Worm (Caenorhabditis elegans): ENCODE data around the gene F56D6.8.

F56D6.8 gene

DNA sequence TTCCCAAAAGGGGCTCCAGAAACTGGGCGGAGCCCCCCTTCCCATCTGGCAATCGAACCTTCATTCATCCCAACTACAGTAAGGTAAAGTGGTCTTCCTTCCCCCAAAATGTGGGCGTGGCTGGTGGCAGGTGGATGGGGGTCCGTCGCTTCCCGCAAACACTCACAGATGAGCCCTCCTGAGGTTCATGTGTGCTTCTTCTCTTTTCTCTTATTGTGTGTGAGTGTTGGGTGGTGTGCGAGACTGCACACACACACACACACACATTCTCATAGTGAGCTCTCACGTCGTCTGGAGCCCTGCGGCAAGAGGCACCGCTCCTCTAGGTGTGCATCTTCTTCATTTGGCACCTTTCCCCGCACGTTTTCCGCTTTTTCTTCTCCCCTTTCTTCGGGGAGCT is 39.6 kb downstream of the F56D6.8 start:
- TF ChIP-seq T22C8.4 (GFP tag; IDR thresholded peaks at IDR 0.05): no peak
- TF ChIP-seq ztf-23 (GFP tag; IDR thresholded peaks at IDR 0.05): 0 out of 2 replicates have a peak, but pooled peaks have one; percentile 28
- TF ChIP-seq cog-1 (tag; optimal IDR thresholded peaks at IDR 0.05): no peak

DNA sequence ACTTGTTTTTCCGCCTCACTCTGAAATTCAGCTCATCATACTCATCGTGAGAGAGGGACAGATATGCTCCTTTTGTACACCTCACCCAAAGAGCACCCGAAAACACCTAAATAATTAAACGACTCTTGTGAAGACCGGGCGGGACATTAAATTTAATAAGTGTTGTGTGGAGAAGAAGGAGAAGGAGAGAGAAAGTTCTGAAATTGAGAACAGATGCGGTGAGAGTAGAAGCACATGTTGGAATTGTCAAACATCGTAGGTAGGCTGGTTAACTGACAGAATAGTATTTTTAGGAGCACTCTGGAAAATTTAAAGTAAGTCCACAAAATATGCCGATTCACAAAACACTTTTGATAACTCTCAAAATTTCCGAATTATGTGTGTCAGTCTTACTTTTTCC is 40.7 kb downstream of the F56D6.8 start:
- TF ChIP-seq ref-1 (GFP tag; conservative IDR thresholded peaks at IDR 0.05): no peak

- TF ChIP-seq flt-1 (GFP tag; IDR thresholded peaks at IDR 0.05) (no peak), cog-1 (tag; optimal IDR thresholded peaks at IDR 0.05) (no peak), med-1 (GFP tag; optimal IDR thresholded peaks at IDR 0.05; ENCODE audit: insufficient read depth) (no peak), T22C8.4 (GFP tag; IDR thresholded peaks at IDR 0.05) (no peak), ztf-29 (GFP tag; IDR thresholded peaks at IDR 0.05) (no peak), tab-1 (GFP tag; IDR thresholded peaks at IDR 0.05) (no peak), klf-2 (GFP tag; conservative IDR thresholded peaks at IDR 0.05) (no peak), ztf-23 (GFP tag; IDR thresholded peaks at IDR 0.05) (no peak), ref-1 (GFP tag; conservative IDR thresholded peaks at IDR 0.05) (no peak)
Measured at ce11 chrIV:3848985-3849384, 45.2 kb downstream of the F56D6.8 start.

- TF ChIP-seq ztf-23 (GFP tag; IDR thresholded peaks at IDR 0.05) (no peak), T22C8.4 (GFP tag; IDR thresholded peaks at IDR 0.05) (no peak), flt-1 (GFP tag; IDR thresholded peaks at IDR 0.05) (no peak), ztf-29 (GFP tag; IDR thresholded peaks at IDR 0.05) (no peak), klf-2 (GFP tag; conservative IDR thresholded peaks at IDR 0.05) (no peak), cog-1 (tag; optimal IDR thresholded peaks at IDR 0.05) (no peak), ref-1 (GFP tag; conservative IDR thresholded peaks at IDR 0.05) (no peak), med-1 (GFP tag; optimal IDR thresholded peaks at IDR 0.05; ENCODE audit: insufficient read depth) (no peak), tab-1 (GFP tag; IDR thresholded peaks at IDR 0.05) (no peak)
Measured at ce11 chrIV:3847489-3847888, 46.7 kb downstream of the F56D6.8 start.

ce11 chrIV:3844584-3844983 is 49.6 kb downstream of the F56D6.8 start:
- no peak for TF ChIP-seq ref-1 (GFP tag; conservative IDR thresholded peaks at IDR 0.05)

Measured in whole organism, midembryonic.